Fruit fly (Drosophila melanogaster): ENCODE results near the gene CG14042.

CG14042 gene

dm6 chr2L:5029049-5029808 lies 8.3 kb upstream of the CG14042 start, which contains the start of gene Col4a1 (continued):
- TF ChIP-seq cwo (GFP tag; optimal IDR thresholded peaks at IDR 0.05), result peak; percentile 30
- TF ChIP-seq crol (GFP tag; IDR thresholded peaks at IDR 0.05), result peak; percentile 63
- no peak for TF ChIP-seq cad (GFP tag; optimal IDR thresholded peaks at IDR 0.05)
- TF ChIP-seq NFAT (GFP tag; IDR thresholded peaks at IDR 0.05), result 0 out of 2 replicates have a peak, but pooled peaks have one; percentile 8
- peak; percentile 90 for TF ChIP-seq sug (tag; optimal IDR thresholded peaks at IDR 0.05)
- no peak for TF ChIP-seq gcm (GFP tag; optimal IDR thresholded peaks at IDR 0.05)
- TF ChIP-seq CG18599 (GFP tag; optimal IDR thresholded peaks at IDR 0.05), result peak; percentile 11
- peak; percentile 51 for TF ChIP-seq Nf-YC (tag; optimal IDR thresholded peaks at IDR 0.05)
- 0 out of 4 replicates have a peak, but pooled peaks have one; percentile 37 for TF ChIP-seq chinmo (GFP tag; IDR thresholded peaks at IDR 0.05; ENCODE audit: partially characterized antibody)
- TF ChIP-seq Nf-YB (GFP tag; optimal IDR thresholded peaks at IDR 0.05), result peak; percentile 55
- no peak for TF ChIP-seq CG4707 (GFP tag; optimal IDR thresholded peaks at IDR 0.05)

- peak; percentile 74 for TF ChIP-seq CG6654 (GFP tag; optimal IDR thresholded peaks at IDR 0.05)
- TF ChIP-seq cad (GFP tag; optimal IDR thresholded peaks at IDR 0.05), result peak; percentile 55
- no peak for TF ChIP-seq CG8944 (GFP tag; optimal IDR thresholded peaks at IDR 0.05)
Observed at dm6 chr2L:5029809-5030108, 7.8 kb upstream of the CG14042 start.

dm6 chr2L:5030535-5030934 lies 7.0 kb upstream of the CG14042 start:
- TF ChIP-seq CG3163 (GFP tag; optimal IDR thresholded peaks at IDR 0.05) (peak; percentile 49), Trl (optimal IDR thresholded peaks at IDR 0.05) (peak in 1 of 2 experiments; percentile 26), Trl (GFP tag; optimal IDR thresholded peaks at IDR 0.05) (no peak), zen (tag; optimal IDR thresholded peaks at IDR 0.05) (no peak)

- TF ChIP-seq Ets65A (GFP tag) (peak; percentile 92), Med (GFP tag) (peak; percentile 32), fru (optimal IDR thresholded peaks at IDR 0.05) (no peak)
Observed at dm6 chr2L:5031399-5031798, 6.1 kb upstream of the CG14042 start.

dm6 chr2L:5031886-5032285 lies 5.6 kb upstream of the CG14042 start:
- no peak for TF ChIP-seq CG10979 (tag; optimal IDR thresholded peaks at IDR 0.05)
- TF ChIP-seq Hr39 (optimal IDR thresholded peaks at IDR 0.05), result peak; percentile 53
- TF ChIP-seq CG17568 (GFP tag; optimal IDR thresholded peaks at IDR 0.05), result no peak

dm6 chr2L:5036120-5036519 lies 1.4 kb upstream of the CG14042 start:
- TF ChIP-seq BtbVII (GFP tag; optimal IDR thresholded peaks at IDR 0.05), result no peak
- peak; percentile 44 for TF ChIP-seq sens (GFP tag)
- TF ChIP-seq sisA (GFP tag; IDR thresholded peaks at IDR 0.05), result 0 out of 2 replicates have a peak, but pooled peaks have one; percentile 26
- peak; percentile 11; the same call in 1 of the 2 replicates for TF ChIP-seq HLH3B (GFP tag; IDR thresholded peaks at IDR 0.05)
- peak; percentile 21 for TF ChIP-seq CG10979 (tag; optimal IDR thresholded peaks at IDR 0.05)
- 0 out of 3 replicates have a peak, but pooled peaks have one; percentile 5 for TF ChIP-seq CG6791 (GFP tag; IDR thresholded peaks at IDR 0.05; ENCODE audit: partially characterized antibody)
- TF ChIP-seq CTCF (GFP tag; optimal IDR thresholded peaks at IDR 0.05), result peak; percentile 91
- TF ChIP-seq CG7745 (tag; optimal IDR thresholded peaks at IDR 0.05), result no peak
- TF ChIP-seq CG15514 (GFP tag; optimal IDR thresholded peaks at IDR 0.05), result no peak
- no peak for TF ChIP-seq CG7556 (GFP tag; optimal IDR thresholded peaks at IDR 0.05)
